Fruit fly (Drosophila melanogaster): ENCODE results near the gene CG2656.
A peak's percentile ranks its signal among the peaks of the same experiment; 100 is the strongest.

The CG2656 gene

DNA sequence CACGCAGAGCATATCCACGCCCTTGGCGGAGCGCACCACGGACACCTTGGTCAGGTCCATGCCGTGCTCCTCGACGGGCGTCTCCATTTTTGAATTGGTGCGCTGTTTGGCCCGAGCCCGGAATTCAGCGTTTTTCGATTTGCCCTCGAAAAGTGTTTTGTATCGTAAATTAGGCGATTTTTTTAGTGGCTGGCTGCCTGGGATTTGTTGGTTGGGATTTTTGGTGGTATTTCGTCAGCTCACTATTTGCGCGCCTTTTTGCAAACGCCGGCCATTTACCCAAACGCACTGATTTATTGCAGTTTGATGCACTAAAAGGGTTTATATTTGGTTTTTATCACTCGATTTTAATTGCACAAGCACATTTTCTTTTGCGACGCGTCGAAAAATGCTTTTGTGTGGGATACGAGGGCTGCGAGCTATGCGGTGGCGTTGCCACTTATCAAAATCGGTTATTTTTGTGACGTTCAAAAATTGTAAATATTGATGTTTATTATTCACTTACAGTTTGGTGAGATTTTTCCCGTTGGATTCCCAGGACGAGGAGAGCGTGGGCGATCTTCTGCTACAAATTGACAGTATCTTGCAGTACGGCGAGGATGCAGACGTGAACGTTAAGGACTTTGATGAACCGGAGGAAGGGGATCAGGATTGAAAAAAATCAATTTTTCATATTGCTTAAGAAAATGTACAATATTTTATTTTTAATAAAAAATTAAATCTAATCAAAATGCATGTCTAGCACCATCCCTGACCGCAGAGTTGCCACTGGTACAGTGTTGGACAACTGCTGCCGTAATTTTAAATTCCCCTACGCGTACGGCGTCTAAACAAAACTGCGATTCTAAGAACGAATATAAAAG is 6.3 kb downstream of the CG2656 start, which contains the start of the genes gfzf and Sas-4 (continued):
- no peak for TF ChIP-seq her (GFP tag; optimal IDR thresholded peaks at IDR 0.05)
- TF ChIP-seq pum (GFP tag; optimal IDR thresholded peaks at IDR 0.05): peak; percentile 27
- peak; percentile 74 for TF ChIP-seq esg (GFP tag; conservative IDR thresholded peaks at IDR 0.05)
- TF ChIP-seq lilli (GFP tag; optimal IDR thresholded peaks at IDR 0.05): peak; percentile 78
- peak; percentile 50 for TF ChIP-seq trem (tag; optimal IDR thresholded peaks at IDR 0.05)
- TF ChIP-seq exex (tag; optimal IDR thresholded peaks at IDR 0.05): no peak
- no peak for TF ChIP-seq HmgD (GFP tag; optimal IDR thresholded peaks at IDR 0.05)
- TF ChIP-seq Mrtf (GFP tag; IDR thresholded peaks at IDR 0.05): 0 out of 3 replicates have a peak, but pooled peaks have one; percentile 37
- no peak for TF ChIP-seq oc (tag; optimal IDR thresholded peaks at IDR 0.05)
- peak; percentile 69 for TF ChIP-seq Ssrp (tag; optimal IDR thresholded peaks at IDR 0.05)
- TF ChIP-seq crol (GFP tag; IDR thresholded peaks at IDR 0.05): no peak
- no peak for TF ChIP-seq CG11723 (GFP tag; optimal IDR thresholded peaks at IDR 0.05)
- no peak for TF ChIP-seq aop (GFP tag; IDR thresholded peaks at IDR 0.05)
- peak; percentile 43 for TF ChIP-seq CG1233 (GFP tag; optimal IDR thresholded peaks at IDR 0.05)
- TF ChIP-seq Pdp1 (GFP tag; optimal IDR thresholded peaks at IDR 0.05): peak; percentile 9 to 58
- TF ChIP-seq CG10321 (GFP tag; IDR thresholded peaks at IDR 0.05): no peak
- TF ChIP-seq toy (GFP tag; IDR thresholded peaks at IDR 0.05): no peak
- peak; percentile 50 for TF ChIP-seq Sox102F (GFP tag; optimal IDR thresholded peaks at IDR 0.05)
- peak; percentile 41 for TF ChIP-seq CG6272 (GFP tag; IDR thresholded peaks at IDR 0.05)
- no peak for TF ChIP-seq Doc3 (GFP tag; IDR thresholded peaks at IDR 0.05; ENCODE audit: partially characterized antibody)
- no peak for TF ChIP-seq Mes4 (GFP tag; optimal IDR thresholded peaks at IDR 0.05)
- no peak for TF ChIP-seq danr (GFP tag; IDR thresholded peaks at IDR 0.05)
- no peak for TF ChIP-seq sim (GFP tag; IDR thresholded peaks at IDR 0.05)
- TF ChIP-seq stc (GFP tag; IDR thresholded peaks at IDR 0.05): no peak
- peak; percentile 58 for TF ChIP-seq HHEX (GFP tag; optimal IDR thresholded peaks at IDR 0.05)
- TF ChIP-seq pita (GFP tag; optimal IDR thresholded peaks at IDR 0.05): no peak
- no peak for TF ChIP-seq CG8478 (optimal IDR thresholded peaks at IDR 0.05)
- no peak for TF ChIP-seq br (optimal IDR thresholded peaks at IDR 0.05)
- TF ChIP-seq Hr78 (GFP tag; optimal IDR thresholded peaks at IDR 0.05): no peak
- no peak for TF ChIP-seq CkIIα-i1 (GFP tag; IDR thresholded peaks at IDR 0.05)
- peak; percentile 48 for TF ChIP-seq Taf1 (GFP tag; IDR thresholded peaks at IDR 0.05)
- TF ChIP-seq CG9876 (GFP tag; optimal IDR thresholded peaks at IDR 0.05): peak; percentile 20
- peak; percentile 25 for TF ChIP-seq unpg (GFP tag; optimal IDR thresholded peaks at IDR 0.05)
- TF ChIP-seq CG33557 (GFP tag; optimal IDR thresholded peaks at IDR 0.05): peak; percentile 38
- no peak for TF ChIP-seq maf-S (GFP tag; optimal IDR thresholded peaks at IDR 0.05)
- TF ChIP-seq vnd (GFP tag; IDR thresholded peaks at IDR 0.05; ENCODE audit: partially characterized antibody): no peak
- TF ChIP-seq CG34422 (GFP tag; IDR thresholded peaks at IDR 0.05): peak; percentile 44
- peak; percentile 57 for TF ChIP-seq CG14441 (GFP tag; IDR thresholded peaks at IDR 0.05)
- no peak for TF ChIP-seq CG6175 (GFP tag; IDR thresholded peaks at IDR 0.05)
- TF ChIP-seq CG16815 (GFP tag; optimal IDR thresholded peaks at IDR 0.05): peak; percentile 53
- TF ChIP-seq ken (GFP tag; IDR thresholded peaks at IDR 0.05): peak; percentile 43; the same call in 1 of the 3 replicates
- no peak for TF ChIP-seq slp2 (GFP tag; optimal IDR thresholded peaks at IDR 0.05)
- TF ChIP-seq Hand (GFP tag; optimal IDR thresholded peaks at IDR 0.05): no peak
- peak; percentile 11 for TF ChIP-seq Bdp1 (GFP tag; optimal IDR thresholded peaks at IDR 0.05)
- TF ChIP-seq CG11504 (tag; optimal IDR thresholded peaks at IDR 0.05): no peak
- TF ChIP-seq ems (GFP tag; optimal IDR thresholded peaks at IDR 0.05): no peak
- no peak for TF ChIP-seq yki (optimal IDR thresholded peaks at IDR 0.05)
- TF ChIP-seq nom (GFP tag; optimal IDR thresholded peaks at IDR 0.05): peak; percentile 7
- TF ChIP-seq ash1 (GFP tag; optimal IDR thresholded peaks at IDR 0.05): no peak
- no peak for TF ChIP-seq Nf-YB (GFP tag; optimal IDR thresholded peaks at IDR 0.05)
- no peak for TF ChIP-seq gro (GFP tag; optimal IDR thresholded peaks at IDR 0.05)
